Worm (Caenorhabditis elegans) whole organism, L2 larva: Measurements from ENCODE around the gene CC8.3.

Experiments used
- F13H6.1 ChIP-seq: sonication (generic microtip); optimal IDR thresholded peaks from 2 replicates; lab custom pipeline; 2016; ENCODE audit warnings: missing genetic modification characterization, missing compliant biosample characterization
- Y55F3AM.14 ChIP-seq: fragments of 200-800 bp; sonication (Bioruptor generic); optimal IDR thresholded peaks from 2 replicates; lab custom pipeline; 2018; ENCODE audit warnings: mild to moderate bottlenecking, missing genetic modification characterization, missing compliant biosample characterization
- ZK546.5 ChIP-seq: sonication (generic microtip); optimal IDR thresholded peaks from 2 replicates; lab custom pipeline; 2017; ENCODE audit warnings: missing biosample characterization, missing genetic modification characterization
- alr-1 ChIP-seq: fragments of 150-350 bp; optimal IDR thresholded peaks from 2 replicates; lab custom pipeline; 2014; ENCODE audit warnings: missing biosample characterization, missing genetic modification characterization
- ama-1 ChIP-seq: fragments of 150-350 bp; optimal IDR thresholded peaks from 2 replicates; lab custom pipeline; 2018; ENCODE audit warnings: inconsistent platforms
- blmp-1 ChIP-seq: sonication (generic microtip); optimal IDR thresholded peaks from 2 replicates; lab custom pipeline; 2017; ENCODE audit warnings: missing genetic modification characterization, mild to moderate bottlenecking, missing compliant biosample characterization, antibody characterized with exemption, moderate library complexity; ENCODE audit not compliant: insufficient read depth
- ceh-82 ChIP-seq: fragments of 150-350 bp; optimal IDR thresholded peaks from 2 replicates; lab custom pipeline; 2014; ENCODE audit warnings: missing biosample characterization, missing genetic modification characterization
- crh-2 ChIP-seq: sonication (generic microtip); optimal IDR thresholded peaks from 2 replicates; lab custom pipeline; 2017; ENCODE audit warnings: missing biosample characterization, missing genetic modification characterization
- dmd-4 ChIP-seq: sonication (generic microtip); optimal IDR thresholded peaks from 2 replicates; lab custom pipeline; 2017; ENCODE audit warnings: missing biosample characterization, missing genetic modification characterization
- elt-1 ChIP-seq: fragments of 150-350 bp; optimal IDR thresholded peaks from 2 replicates; lab custom pipeline; 2014; ENCODE audit warnings: missing biosample characterization, missing genetic modification characterization
- elt-3 ChIP-seq: sonication (generic microtip); optimal IDR thresholded peaks from 2 replicates; lab custom pipeline; 2017; ENCODE audit warnings: missing biosample characterization, missing genetic modification characterization
- fos-1 ChIP-seq: fragments of 150-350 bp; optimal IDR thresholded peaks from 2 replicates; lab custom pipeline; 2014; ENCODE audit warnings: missing biosample characterization, missing genetic modification characterization
- gmeb-1 ChIP-seq: fragments of 150-350 bp; optimal IDR thresholded peaks from 2 replicates; lab custom pipeline; 2014; ENCODE audit warnings: missing biosample characterization, missing genetic modification characterization
- lin-11 ChIP-seq: fragments of 150-350 bp; sonication (generic microtip); optimal IDR thresholded peaks from 2 replicates; lab custom pipeline; 2014; ENCODE audit warnings: missing biosample characterization, missing genetic modification characterization, inconsistent platforms, mixed read lengths
- lin-13 ChIP-seq: fragments of 150-350 bp; optimal IDR thresholded peaks from 2 replicates; lab custom pipeline; 2014; ENCODE audit warnings: missing biosample characterization, missing genetic modification reagents, missing genetic modification characterization
- lsy-2 ChIP-seq, 2 experiments: fragments of 150-350 bp in 1 of 2; sonication (generic microtip) in 1 of 2; optimal IDR thresholded peaks; 2 replicates each; lab custom pipeline; 2014 to 2017; ENCODE audit warnings: missing biosample characterization in 2 of 2, missing genetic modification characterization in 2 of 2
- mdl-1 ChIP-seq, 2 experiments: fragments of 150-350 bp in 1 of 2; sonication (generic microtip) in 1 of 2; optimal IDR thresholded peaks; 2 replicates each; lab custom pipeline; 2017; ENCODE audit warnings: missing biosample characterization in 2 of 2, missing genetic modification characterization in 2 of 2
- nhr-11 ChIP-seq: fragments of 150-350 bp; optimal IDR thresholded peaks from 2 replicates; lab custom pipeline; 2014; ENCODE audit warnings: missing biosample characterization, missing genetic modification characterization
- nhr-12 ChIP-seq: fragments of 150-350 bp; optimal IDR thresholded peaks from 2 replicates; lab custom pipeline; 2014; ENCODE audit warnings: missing biosample characterization, missing genetic modification characterization
- nhr-129 ChIP-seq: fragments of 150-350 bp; optimal IDR thresholded peaks from 2 replicates; lab custom pipeline; 2014; ENCODE audit warnings: missing biosample characterization, missing genetic modification characterization
- nhr-21 ChIP-seq: fragments of 150-350 bp; optimal IDR thresholded peaks from 2 replicates; lab custom pipeline; 2014; ENCODE audit warnings: missing biosample characterization, missing genetic modification characterization
- nhr-237 ChIP-seq: fragments of 150-350 bp; optimal IDR thresholded peaks from 2 replicates; lab custom pipeline; 2014; ENCODE audit warnings: missing biosample characterization, missing genetic modification characterization
- peb-1 ChIP-seq: fragments of 150-350 bp; optimal IDR thresholded peaks from 2 replicates; lab custom pipeline; 2014; ENCODE audit warnings: missing biosample characterization, missing genetic modification characterization
- sem-4 ChIP-seq: fragments of 150-350 bp; optimal IDR thresholded peaks from 2 replicates; lab custom pipeline; 2014; ENCODE audit warnings: missing biosample characterization, missing genetic modification reagents, missing genetic modification characterization
- sma-3 ChIP-seq: sonication (generic microtip); optimal IDR thresholded peaks from 2 replicates; lab custom pipeline; 2016; ENCODE audit warnings: missing genetic modification reagents, missing genetic modification characterization, missing compliant biosample characterization
- sma-9 ChIP-seq, 2 experiments: fragments of 150-350 bp in 1 of 2; sonication (generic microtip) in 1 of 2; optimal IDR thresholded peaks; 2 replicates each; lab custom pipeline; 2014 to 2016; ENCODE audit warnings: missing genetic modification characterization in 2 of 2, mild to moderate bottlenecking in 1 of 2, missing biosample characterization in 1 of 2, missing compliant biosample characterization in 1 of 2, missing genetic modification reagents in 1 of 2, moderate library complexity in 1 of 2
- snpc-4 ChIP-seq: fragments of 150-350 bp; optimal IDR thresholded peaks from 2 replicates; lab custom pipeline; 2014; ENCODE audit warnings: missing biosample characterization, missing genetic modification characterization
- unc-39 ChIP-seq: fragments of 150-350 bp; optimal IDR thresholded peaks from 2 replicates; lab custom pipeline; 2014; ENCODE audit warnings: missing biosample characterization, missing genetic modification characterization
- ztf-11 ChIP-seq: sonication (generic microtip); optimal IDR thresholded peaks from 2 replicates; lab custom pipeline; 2017; ENCODE audit warnings: missing biosample characterization, missing genetic modification characterization
- ztf-4 ChIP-seq: fragments of 150-350 bp; optimal IDR thresholded peaks from 2 replicates; lab custom pipeline; 2014; ENCODE audit warnings: missing biosample characterization, missing genetic modification characterization

Gene CC8.3

DNA sequence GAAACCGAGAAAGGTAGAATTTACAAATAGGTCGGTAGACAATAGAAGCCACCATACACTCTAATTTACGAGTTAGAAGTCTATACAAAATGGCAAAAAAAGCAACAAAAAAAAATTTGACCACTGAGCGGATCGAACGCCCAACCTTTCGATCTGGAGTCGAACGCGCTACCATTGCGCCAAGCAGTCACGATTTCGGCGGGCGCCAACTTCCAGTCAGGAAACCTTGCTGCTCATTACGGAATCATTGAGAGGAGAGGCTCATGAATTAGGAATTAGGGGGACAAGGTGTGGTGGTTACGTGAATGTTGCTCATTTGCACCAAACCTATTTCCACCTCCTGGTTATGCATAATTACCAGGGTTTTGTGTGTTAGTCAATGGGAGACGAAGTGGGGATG lies 39.7 kb upstream of the CC8.3 start:
- TF ChIP-seq ceh-82 (tag; lab: Kevin White, UChicago): no peak
- no peak for TF ChIP-seq sem-4 (tag; lab: Kevin White, UChicago)
- TF ChIP-seq gmeb-1 (tag; lab: Kevin White, UChicago): no peak
- TF ChIP-seq alr-1: no peak

DNA sequence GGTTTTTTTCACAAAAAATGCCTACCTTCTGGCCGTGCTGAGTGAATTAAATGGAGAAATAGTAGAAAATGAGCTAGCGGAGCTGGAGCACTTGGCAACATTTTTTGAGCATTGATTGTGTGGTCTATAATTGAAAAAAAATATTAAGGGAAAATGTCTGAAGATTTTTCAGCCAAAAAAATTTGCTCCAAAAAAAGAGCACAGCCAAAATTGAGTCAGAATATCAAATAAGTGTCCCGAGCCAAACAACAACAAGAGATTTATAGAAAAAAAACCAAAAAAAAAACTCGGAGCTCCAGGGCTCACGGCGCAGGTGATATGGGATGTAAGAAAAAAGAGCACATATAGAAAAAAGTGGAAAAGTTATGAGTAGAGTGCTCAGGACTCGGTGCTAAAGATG lies 26.5 kb upstream of the CC8.3 start, which contains the start of gene fmil-1:
Gene fmil-1 (minus strand): TSS at position 101 of the 400 bp plus-strand sequence.
- TF ChIP-seq crh-2 (tag; lab: Kevin White, UChicago): no peak
- TF ChIP-seq ZK546.5 (tag; lab: Kevin White, UChicago): no peak
- no peak for TF ChIP-seq nhr-129 (tag; lab: Kevin White, UChicago)
- no peak for TF ChIP-seq dmd-4 (tag; lab: Kevin White, UChicago)
- TF ChIP-seq fos-1 (tag; lab: Kevin White, UChicago): no peak
- TF ChIP-seq lin-13 (GFP tag; lab: Kevin White, UChicago): no peak
- no peak for TF ChIP-seq peb-1 (tag; lab: Kevin White, UChicago)
- no peak for TF ChIP-seq Y55F3AM.14 (GFP tag; lab: Kevin White, UChicago)
- no peak for TF ChIP-seq elt-1 (tag; lab: Kevin White, UChicago)
- no peak for TF ChIP-seq F13H6.1 (tag; lab: Kevin White, UChicago)
- no peak for TF ChIP-seq ama-1 (lab: Kevin White, UChicago)
- TF ChIP-seq sma-3 (GFP tag; lab: Kevin White, UChicago): no peak
- no peak for TF ChIP-seq nhr-11 (tag; lab: Kevin White, UChicago)
- no peak for TF ChIP-seq blmp-1 (tag; lab: Kevin White, UChicago)
- no peak for TF ChIP-seq sma-9 (GFP tag; optimal IDR thresholded peaks at IDR 0.05; lab: Kevin White, UChicago)
- TF ChIP-seq sma-9 (tag; optimal IDR thresholded peaks at IDR 0.05; lab: Kevin White, UChicago): no peak
- no peak for TF ChIP-seq nhr-237 (tag; lab: Kevin White, UChicago)

ce11 chrIV:3667796-3668195 lies 25.7 kb upstream of the CC8.3 start:
- no peak for TF ChIP-seq snpc-4 (tag; lab: Kevin White, UChicago)
- no peak for TF ChIP-seq nhr-12
- TF ChIP-seq ztf-4 (tag; lab: Kevin White, UChicago): no peak
- TF ChIP-seq Y55F3AM.14 (GFP tag; lab: Kevin White, UChicago): no peak
- TF ChIP-seq elt-1 (tag; lab: Kevin White, UChicago): no peak
- no peak for TF ChIP-seq ztf-11 (tag; lab: Kevin White, UChicago)
- TF ChIP-seq lsy-2 (tag; optimal IDR thresholded peaks at IDR 0.05; lab: Kevin White, UChicago): no peak
- TF ChIP-seq, all 48 proteins: peak for 0

- TF ChIP-seq gmeb-1 (tag; lab: Kevin White, UChicago): no peak
- no peak for TF ChIP-seq snpc-4 (tag; lab: Kevin White, UChicago)
- TF ChIP-seq ceh-82 (tag; lab: Kevin White, UChicago): no peak
- no peak for TF ChIP-seq ZK546.5 (tag; lab: Kevin White, UChicago)
- TF ChIP-seq nhr-21 (tag; lab: Kevin White, UChicago): no peak
- no peak for TF ChIP-seq blmp-1 (tag; lab: Kevin White, UChicago)
- TF ChIP-seq unc-39 (tag; lab: Kevin White, UChicago): no peak
- TF ChIP-seq nhr-237 (tag; lab: Kevin White, UChicago): no peak
- TF ChIP-seq, all 48 proteins: peak for 0
Measured at ce11 chrIV:3666543-3666942, 24.5 kb upstream of the CC8.3 start.

ce11 chrIV:3665089-3665488 lies 23.0 kb upstream of the CC8.3 start:
- TF ChIP-seq elt-3 (tag; lab: Kevin White, UChicago): no peak
- TF ChIP-seq mdl-1 (tag; optimal IDR thresholded peaks at IDR 0.05; lab: Kevin White, UChicago): no peak
- TF ChIP-seq lin-11 (tag; lab: Kevin White, UChicago): no peak
- TF ChIP-seq sma-9 (GFP tag; optimal IDR thresholded peaks at IDR 0.05; lab: Kevin White, UChicago): no peak
- TF ChIP-seq sma-9 (tag; optimal IDR thresholded peaks at IDR 0.05; lab: Kevin White, UChicago): no peak
- TF ChIP-seq nhr-12: no peak

ce11 chrIV:3662863-3663262 lies 20.8 kb upstream of the CC8.3 start:
- TF ChIP-seq nhr-11 (tag; lab: Kevin White, UChicago) (no peak), mdl-1 (tag; optimal IDR thresholded peaks at IDR 0.05; lab: Kevin White, UChicago) (no peak), nhr-237 (tag; lab: Kevin White, UChicago) (no peak)
